Fruit fly (Drosophila melanogaster): ENCODE results near the gene TfIIB.

dm6 chr2L:10458979-10459378 is 27.8 kb downstream of the TfIIB start:
- TF ChIP-seq tj (GFP tag; optimal IDR thresholded peaks at IDR 0.05), result no peak
- no peak for TF ChIP-seq Clk (GFP tag; optimal IDR thresholded peaks at IDR 0.05)
- TF ChIP-seq CG1620 (GFP tag; optimal IDR thresholded peaks at IDR 0.05), result no peak
- no peak for TF ChIP-seq kay (GFP tag; ENCODE audit: borderline replicate concordance)
- TF ChIP-seq cnc (optimal IDR thresholded peaks at IDR 0.05), result no peak
- TF ChIP-seq cic (GFP tag; optimal IDR thresholded peaks at IDR 0.05), result no peak
- TF ChIP-seq toe (GFP tag; optimal IDR thresholded peaks at IDR 0.05), result no peak

Data from whole organism, adult.